Fruit fly (Drosophila melanogaster) whole organism, embryonic: ENCODE measurements around the gene CG7483.
A peak's percentile ranks its signal among the peaks of the same experiment; 100 is the strongest.

Experiments used
- Atf3 ChIP-seq: fragments of 200-800 bp; sonication (Bioruptor generic); optimal IDR thresholded peaks from 3 replicates; lab custom pipeline; 2016; ENCODE audit warnings: missing biosample characterization, missing genetic modification characterization
- B-H1 ChIP-seq: fragments of 200-800 bp; sonication (Bioruptor generic); IDR thresholded peaks from 3 replicates; pipeline ENCODE4 v1.3.6; 2022; ENCODE audit warnings: missing biosample characterization, missing genetic modification characterization
- B-H2 ChIP-seq: fragments of 200-800 bp; sonication (Bioruptor generic); optimal IDR thresholded peaks from 2 replicates; lab custom pipeline; 2018; ENCODE audit warnings: missing biosample characterization, mild to moderate bottlenecking, missing genetic modification characterization
- CG10366 ChIP-seq: fragments of 200-800 bp; sonication (Bioruptor generic); IDR thresholded peaks from 2 replicates; pipeline ENCODE4 v1.3.6; 2022; ENCODE audit warnings: missing biosample characterization, missing genetic modification characterization
- CG10462 ChIP-seq: fragments of 200-800 bp; sonication (Bioruptor generic); optimal IDR thresholded peaks from 2 replicates; lab custom pipeline; 2016; ENCODE audit warnings: missing biosample characterization, missing genetic modification characterization
- CG11695 ChIP-seq: fragments of 200-800 bp; sonication (Bioruptor generic); IDR thresholded peaks from 3 replicates; pipeline ENCODE4 v1.3.6; 2022; ENCODE audit warnings: missing biosample characterization, missing genetic modification characterization
- CG12071 ChIP-seq: fragments of 200-800 bp; sonication (Bioruptor generic); optimal IDR thresholded peaks from 3 replicates; lab custom pipeline; 2018; ENCODE audit warnings: missing biosample characterization, mild to moderate bottlenecking, missing genetic modification characterization
- CG1529 ChIP-seq: fragments of 200-800 bp; sonication (Bioruptor generic); optimal IDR thresholded peaks from 3 replicates; lab custom pipeline; 2018; ENCODE audit warnings: missing biosample characterization, missing genetic modification characterization
- CG17568 ChIP-seq: fragments of 200-800 bp; sonication (Bioruptor generic); optimal IDR thresholded peaks from 2 replicates; lab custom pipeline; 2018; ENCODE audit warnings: missing biosample characterization, mild to moderate bottlenecking, missing genetic modification characterization, moderate library complexity
- CG17612 ChIP-seq: fragments of 200-800 bp; sonication (Bioruptor generic); IDR thresholded peaks from 2 replicates; pipeline ENCODE4 v1.3.6; 2022; ENCODE audit warnings: missing biosample characterization, missing genetic modification characterization
- CG17912 ChIP-seq: fragments of 200-800 bp; sonication (Bioruptor generic); optimal IDR thresholded peaks from 2 replicates; lab custom pipeline; 2018; ENCODE audit warnings: missing biosample characterization, mild to moderate bottlenecking, missing genetic modification characterization
- CG18262 ChIP-seq: fragments of 200-800 bp; optimal IDR thresholded peaks from 3 replicates; lab custom pipeline; 2019; ENCODE audit warnings: missing biosample characterization, mild to moderate bottlenecking, missing genetic modification characterization, moderate library complexity
- CG18599 ChIP-seq: fragments of 200-800 bp; sonication (Bioruptor generic); optimal IDR thresholded peaks from 3 replicates; lab custom pipeline; 2017; ENCODE audit warnings: missing biosample characterization, missing genetic modification characterization, mild to moderate bottlenecking, moderate library complexity, missing genetic modification reagents
- CG30020 ChIP-seq: fragments of 200-800 bp; optimal IDR thresholded peaks from 2 replicates; lab custom pipeline; 2019; ENCODE audit warnings: missing biosample characterization, mild to moderate bottlenecking, missing genetic modification characterization, moderate library complexity
- CG3838 ChIP-seq: fragments of 200-800 bp; sonication (Bioruptor generic); optimal IDR thresholded peaks from 3 replicates; lab custom pipeline; 2016; ENCODE audit warnings: missing biosample characterization, missing genetic modification characterization
- CG6254 ChIP-seq: fragments of 200-800 bp; sonication (Bioruptor generic); optimal IDR thresholded peaks from 3 replicates; lab custom pipeline; 2017; ENCODE audit warnings: mild to moderate bottlenecking, missing biosample characterization, missing genetic modification reagents, missing genetic modification characterization
- CG6683 ChIP-seq: fragments of 200-800 bp; sonication (Bioruptor generic); optimal IDR thresholded peaks from 2 replicates; lab custom pipeline; 2017; ENCODE audit warnings: missing biosample characterization, mild to moderate bottlenecking, missing genetic modification characterization, missing genetic modification reagents
- CG7372 ChIP-seq: fragments of 200-800 bp; sonication (Bioruptor generic); IDR thresholded peaks from 2 replicates; pipeline ENCODE4 v1.3.6; 2022; ENCODE audit warnings: missing biosample characterization, missing genetic modification characterization
- CG9727 ChIP-seq: fragments of 200-800 bp; sonication (Bioruptor generic); optimal IDR thresholded peaks from 3 replicates; lab custom pipeline; 2017; ENCODE audit warnings: missing biosample characterization, mild to moderate bottlenecking, missing genetic modification characterization
- CHES-1-like ChIP-seq: fragments of 200-800 bp; sonication (Bioruptor generic); optimal IDR thresholded peaks from 2 replicates; lab custom pipeline; 2016; ENCODE audit warnings: missing biosample characterization, missing genetic modification characterization
- Dbx ChIP-seq: fragments of 200-800 bp; sonication (Bioruptor generic); IDR thresholded peaks from 3 replicates; pipeline ENCODE4 v1.3.6; 2022; ENCODE audit warnings: missing biosample characterization, missing genetic modification characterization
- Meics ChIP-seq: fragments of 200-800 bp; sonication (Bioruptor generic); optimal IDR thresholded peaks from 2 replicates; lab custom pipeline; 2017; ENCODE audit warnings: missing biosample characterization, mild to moderate bottlenecking, missing genetic modification characterization
- NfI ChIP-seq: fragments of 200-800 bp; sonication (Bioruptor generic); optimal IDR thresholded peaks from 3 replicates; lab custom pipeline; 2018; ENCODE audit warnings: missing biosample characterization, mild to moderate bottlenecking, missing genetic modification characterization, moderate library complexity
- Oli ChIP-seq: fragments of 200-800 bp; sonication (Bioruptor generic); optimal IDR thresholded peaks from 2 replicates; lab custom pipeline; 2018; ENCODE audit warnings: missing biosample characterization, mild to moderate bottlenecking, missing genetic modification characterization, moderate library complexity
- Sin3A ChIP-seq: fragments of >200 bp; optimal IDR thresholded peaks from 2 replicates; lab custom pipeline; 2018
- Spps ChIP-seq: fragments of 200-800 bp; sonication (Bioruptor generic); optimal IDR thresholded peaks from 2 replicates; lab custom pipeline; 2018; ENCODE audit warnings: missing biosample characterization, mild to moderate bottlenecking, missing genetic modification characterization
- Sry-δ ChIP-seq: fragments of 200-800 bp; sonication (Bioruptor generic); optimal IDR thresholded peaks from 2 replicates; lab custom pipeline; 2016; ENCODE audit warnings: missing biosample characterization, missing genetic modification characterization
- Trl ChIP-seq, 3 experiments: fragments of >200 bp in 2 of 3; fragments of 200-800 bp in 1 of 3; sonication (Bioruptor generic) in 1 of 3; optimal IDR thresholded peaks; 2 replicates in 1 of 3; 3 replicates in 2 of 3; lab custom pipeline; 2016 to 2017; ENCODE audit warnings: missing biosample characterization in 1 of 3, missing genetic modification characterization in 1 of 3
- Xrp1 ChIP-seq: fragments of 200-800 bp; sonication (Bioruptor generic); IDR thresholded peaks from 2 replicates; pipeline ENCODE4 v1.3.6; 2022; ENCODE audit warnings: missing biosample characterization, missing genetic modification characterization
- abd-A ChIP-seq: fragments of 200-800 bp; sonication (Bioruptor generic); optimal IDR thresholded peaks from 3 replicates; lab custom pipeline; 2019; ENCODE audit warnings: missing biosample characterization, mild to moderate bottlenecking, missing genetic modification characterization, moderate library complexity
- cg ChIP-seq: fragments of 200-800 bp; sonication (Bioruptor generic); optimal IDR thresholded peaks from 3 replicates; lab custom pipeline; 2019; ENCODE audit warnings: missing biosample characterization, mild to moderate bottlenecking, missing genetic modification characterization, moderate library complexity
- croc ChIP-seq: fragments of 200-800 bp; sonication (Bioruptor generic); conservative IDR thresholded peaks from 3 replicates; pipeline ENCODE4 v1.3.6; 2022; ENCODE audit warnings: missing biosample characterization, missing genetic modification characterization
- cwo ChIP-seq: fragments of 200-800 bp; sonication (Bioruptor generic); optimal IDR thresholded peaks from 3 replicates; lab custom pipeline; 2017; ENCODE audit warnings: missing biosample characterization, missing genetic modification characterization, mild to moderate bottlenecking, moderate library complexity, missing genetic modification reagents
- dati ChIP-seq: fragments of 200-800 bp; sonication (Bioruptor generic); IDR thresholded peaks from 2 replicates; pipeline ENCODE4 v1.3.6; 2022; ENCODE audit warnings: missing biosample characterization, missing genetic modification characterization
- dm ChIP-seq: fragments of 200-800 bp; sonication (Bioruptor generic); optimal IDR thresholded peaks from 3 replicates; lab custom pipeline; 2016; ENCODE audit warnings: missing biosample characterization, missing genetic modification characterization
- exex ChIP-seq: fragments of 200-800 bp; sonication (Bioruptor generic); optimal IDR thresholded peaks from 4 replicates; lab custom pipeline; 2018; ENCODE audit warnings: missing biosample characterization, mild to moderate bottlenecking, missing genetic modification characterization, moderate library complexity
- fd64A ChIP-seq: fragments of 200-800 bp; sonication (Bioruptor generic); optimal IDR thresholded peaks from 3 replicates; lab custom pipeline; 2018; ENCODE audit warnings: missing biosample characterization, mild to moderate bottlenecking, missing genetic modification characterization
- fd96Cb ChIP-seq: fragments of 200-800 bp; sonication (Bioruptor generic); optimal IDR thresholded peaks from 2 replicates; lab custom pipeline; 2018; ENCODE audit warnings: missing biosample characterization, mild to moderate bottlenecking, missing genetic modification characterization, moderate library complexity
- gsb-n ChIP-seq: fragments of 200-800 bp; sonication (Bioruptor generic); optimal IDR thresholded peaks from 3 replicates; lab custom pipeline; 2018; ENCODE audit warnings: missing biosample characterization, mild to moderate bottlenecking, missing genetic modification characterization
- gt ChIP-seq: fragments of 200-800 bp; sonication (Bioruptor generic); IDR thresholded peaks from 2 replicates; pipeline ENCODE4 v1.3.6; 2022; ENCODE audit warnings: missing biosample characterization, missing genetic modification characterization
- mirr ChIP-seq: fragments of 200-800 bp; sonication (Bioruptor generic); optimal IDR thresholded peaks from 3 replicates; lab custom pipeline; 2018; ENCODE audit warnings: missing biosample characterization, mild to moderate bottlenecking, missing genetic modification characterization
- odd ChIP-seq: fragments of 200-800 bp; sonication (Bioruptor generic); optimal IDR thresholded peaks from 2 replicates; lab custom pipeline; 2017; ENCODE audit warnings: missing biosample characterization, mild to moderate bottlenecking, missing genetic modification characterization
- onecut ChIP-seq: fragments of 200-800 bp; sonication (Bioruptor generic); IDR thresholded peaks from 2 replicates; pipeline ENCODE4 v1.3.6; 2022; ENCODE audit warnings: missing biosample characterization, missing genetic modification characterization
- pum ChIP-seq: fragments of 200-800 bp; sonication (Bioruptor generic); optimal IDR thresholded peaks from 2 replicates; lab custom pipeline; 2016; ENCODE audit warnings: missing biosample characterization, missing genetic modification characterization
- sens-2 ChIP-seq: fragments of 200-800 bp; sonication (Bioruptor generic); IDR thresholded peaks from 2 replicates; pipeline ENCODE4 v1.3.6; 2022; ENCODE audit warnings: missing biosample characterization, missing genetic modification characterization
- sob ChIP-seq: fragments of 200-800 bp; sonication (Bioruptor generic); IDR thresholded peaks from 2 replicates; pipeline ENCODE4 v1.3.6; 2022; ENCODE audit warnings: missing biosample characterization, missing genetic modification characterization
- sqz ChIP-seq: fragments of 200-800 bp; sonication (Bioruptor generic); optimal IDR thresholded peaks from 3 replicates; lab custom pipeline; 2018; ENCODE audit warnings: missing biosample characterization, mild to moderate bottlenecking, missing genetic modification characterization
- tap ChIP-seq: fragments of 200-800 bp; optimal IDR thresholded peaks from 3 replicates; lab custom pipeline; 2019; ENCODE audit warnings: missing biosample characterization, mild to moderate bottlenecking, missing genetic modification characterization, moderate library complexity
- zen ChIP-seq: fragments of 200-800 bp; sonication (Bioruptor generic); optimal IDR thresholded peaks from 3 replicates; lab custom pipeline; 2018; ENCODE audit warnings: missing biosample characterization, mild to moderate bottlenecking, missing genetic modification characterization, moderate library complexity

Gene CG7483

DNA sequence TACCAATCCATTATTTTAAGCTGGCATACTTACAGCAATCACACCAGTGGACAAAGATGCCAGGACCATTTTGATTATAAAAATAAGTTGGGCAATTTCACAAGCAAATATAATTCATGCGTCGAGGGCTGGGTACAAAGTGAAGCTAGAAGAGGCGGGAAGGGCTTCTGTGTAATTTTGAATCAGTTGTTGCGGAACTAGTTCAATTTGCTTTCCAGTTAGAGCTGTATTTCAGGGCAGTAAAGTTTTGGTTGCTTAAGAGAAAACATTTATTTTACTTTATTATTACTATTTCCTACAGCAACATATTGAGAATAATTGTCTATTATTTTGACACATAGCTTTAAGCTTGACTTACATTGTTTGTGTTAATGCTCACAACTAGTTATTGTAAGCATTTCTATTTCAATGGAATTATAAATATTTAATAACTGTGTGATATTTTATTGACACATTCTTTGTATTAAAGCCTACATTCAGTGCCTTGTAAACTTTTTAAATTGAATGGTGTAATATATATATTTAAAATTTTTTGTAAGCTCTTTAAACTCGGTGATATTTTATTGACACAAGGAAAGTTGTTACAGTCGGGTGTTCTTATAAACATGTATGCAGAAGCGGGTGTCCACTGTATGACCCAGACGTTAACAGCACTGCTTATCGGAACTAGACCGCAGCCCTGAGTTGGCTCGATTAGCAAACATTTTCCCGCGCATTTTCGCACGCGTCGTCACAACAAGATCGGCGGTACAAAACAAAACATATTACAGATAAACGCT, 48.5 kb upstream of the CG7483 start, which contains the start of the genes RPA1 and Mcm2 (continued):
- TF ChIP-seq CG6254: no peak
- TF ChIP-seq CG6683: peak; percentile 37
- peak; percentile 82 for TF ChIP-seq NfI (GFP tag; lab: Kevin White, UChicago)
- TF ChIP-seq croc (GFP tag; lab: Robert Waterston, UW): peak; percentile 56
- TF ChIP-seq CG10462 (GFP tag; lab: Kevin White, UChicago): peak; percentile 61
- no peak for TF ChIP-seq CG12071
- TF ChIP-seq Spps (tag; lab: Kevin White, UChicago): peak; percentile 41
- peak; percentile 56; the same call in 1 of the 2 replicates for TF ChIP-seq sens-2 (GFP tag; lab: Robert Waterston, UW)
- peak; percentile 49 for TF ChIP-seq cwo (GFP tag; lab: Kevin White, UChicago)
- TF ChIP-seq CG3838 (GFP tag; lab: Kevin White, UChicago): no peak
- TF ChIP-seq tap (tag; lab: Kevin White, UChicago): no peak
- no peak for TF ChIP-seq mirr (GFP tag; lab: Kevin White, UChicago)
- peak; percentile 71 for TF ChIP-seq Xrp1 (GFP tag; lab: Robert Waterston, UW)
- TF ChIP-seq gsb-n: peak; percentile 33
- TF ChIP-seq dm (GFP tag; lab: Kevin White, UChicago): peak; percentile 34
- 0 out of 2 replicates have a peak, but pooled peaks have one; percentile 23 for TF ChIP-seq dati (GFP tag; lab: Robert Waterston, UW)
- peak; percentile 44; the same call in 2 of the 3 replicates for TF ChIP-seq B-H1
- peak; percentile 84 for TF ChIP-seq CG18262 (tag; lab: Kevin White, UChicago)
- peak; percentile 63 for TF ChIP-seq fd96Cb (tag; lab: Kevin White, UChicago)
- peak; percentile 79 for TF ChIP-seq Dbx (GFP tag; lab: Robert Waterston, UW)
- peak; percentile 60; the same call in 1 of the 3 replicates for TF ChIP-seq CG11695
- TF ChIP-seq CG17568 (GFP tag; lab: Kevin White, UChicago): no peak
- TF ChIP-seq sob: peak; percentile 72
- TF ChIP-seq CHES-1-like: no peak
- no peak for TF ChIP-seq gt (GFP tag; lab: Robert Waterston, UW)
- TF ChIP-seq sqz (GFP tag; lab: Kevin White, UChicago): no peak
- TF ChIP-seq CG17912 (GFP tag; lab: Kevin White, UChicago): no peak
- TF ChIP-seq fd64A: no peak
- peak; percentile 71 for TF ChIP-seq CG10366 (GFP tag; lab: Robert Waterston, UW)
- no peak for TF ChIP-seq abd-A
- peak; percentile 38 for TF ChIP-seq zen
- TF ChIP-seq Trl (optimal IDR thresholded peaks at IDR 0.05; lab: Kevin White, UChicago): no peak
- peak; percentile 64 for TF ChIP-seq Trl (GFP tag; optimal IDR thresholded peaks at IDR 0.05; lab: Kevin White, UChicago)
- peak; percentile 71 for TF ChIP-seq Oli (tag; lab: Kevin White, UChicago)
- TF ChIP-seq cg (GFP tag; lab: Kevin White, UChicago): no peak
- no peak for TF ChIP-seq Atf3 (GFP tag; lab: Kevin White, UChicago)
- TF ChIP-seq exex (tag; lab: Kevin White, UChicago): no peak
- TF ChIP-seq CG17612 (GFP tag; lab: Robert Waterston, UW): no peak
- TF ChIP-seq CG9727 (GFP tag; lab: Kevin White, UChicago): peak; percentile 82
- no peak for TF ChIP-seq Sry-δ (GFP tag; lab: Kevin White, UChicago)
- no peak for TF ChIP-seq odd (GFP tag; lab: Kevin White, UChicago)
- peak; percentile 44 for TF ChIP-seq onecut (GFP tag; lab: Robert Waterston, UW)
- peak; percentile 81 for TF ChIP-seq CG18599 (GFP tag; lab: Kevin White, UChicago)
- peak; percentile 68 for TF ChIP-seq B-H2 (GFP tag; lab: Kevin White, UChicago)
- TF ChIP-seq Sin3A (lab: Kevin White, UChicago): no peak
- TF ChIP-seq pum (GFP tag; lab: Kevin White, UChicago): peak; percentile 44
- peak; percentile 35 for TF ChIP-seq CG1529
- TF ChIP-seq CG7372: peak; percentile 72; the same call in 1 of the 2 replicates
- TF ChIP-seq CG30020: peak; percentile 70
- peak; percentile 74 for TF ChIP-seq Meics (GFP tag; lab: Kevin White, UChicago)
